Worm (Caenorhabditis elegans): Measurements from ENCODE around the gene haf-8.

DNA sequence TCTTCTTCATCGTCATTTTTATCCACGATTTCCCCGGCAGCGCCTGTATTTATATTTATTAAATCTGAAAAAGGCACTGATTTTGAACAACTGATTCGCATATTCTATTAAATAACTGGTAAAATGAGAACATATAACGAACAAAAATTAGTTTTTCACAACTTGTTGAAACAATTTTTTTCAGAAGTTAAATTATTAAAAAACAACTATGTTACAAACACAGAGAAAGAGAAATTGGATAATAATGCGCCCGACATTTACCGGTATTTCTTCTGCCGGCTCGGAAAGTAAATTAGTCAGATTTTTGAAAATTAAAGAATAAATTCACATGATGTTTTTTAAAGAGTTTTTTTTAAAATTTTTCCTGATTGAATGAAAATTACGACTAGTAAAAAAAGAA, at the start of gene haf-8:
- TF ChIP-seq him-1 (tag; optimal IDR thresholded peaks at IDR 0.05) (no peak), W03F9.2 (tag; optimal IDR thresholded peaks at IDR 0.05) (no peak)
